Worm (Caenorhabditis elegans) whole organism, dauer: ENCODE measurements around the gene fbxb-14.
"Not testable (repeated sequence)": the region's sequence is repeated elsewhere in the genome, so short reads cannot be mapped to it uniquely, and the experiment has no call there.

ENCODE experiments used
- unc-62 ChIP-seq: sonication (generic microtip); optimal IDR thresholded peaks from 2 replicates; lab custom pipeline; 2017; ENCODE audit warnings: missing biosample characterization, missing genetic modification reagents, missing genetic modification characterization

Gene fbxb-14

ce11 chrII:593221-593620, 10.7 kb upstream of the fbxb-14 start, which contains the start of gene W08F4.1:
W08F4.1 (plus strand) TSS chrII:593521.
- TF ChIP-seq unc-62 (GFP tag; lab: Kevin White, UChicago), result not testable (repeated sequence)

DNA sequence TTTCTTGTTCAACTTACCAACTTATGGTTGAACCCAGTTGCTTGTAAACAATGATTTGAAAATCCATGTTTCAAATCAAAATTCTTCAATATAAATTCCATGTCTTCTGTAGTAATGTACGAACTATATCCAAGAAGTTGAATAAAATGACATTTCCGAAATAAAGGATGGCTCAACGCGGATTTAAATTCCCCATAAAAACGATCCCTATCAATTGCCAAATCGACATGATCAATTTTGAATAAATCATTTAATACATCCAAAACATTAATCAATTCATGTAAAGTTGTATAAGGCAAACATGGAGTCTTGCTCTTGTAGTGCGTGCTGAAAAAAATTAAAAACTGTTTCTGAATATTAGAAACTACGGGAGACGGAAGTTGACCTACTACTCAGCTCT, 8.6 kb upstream of the fbxb-14 start, which contains the start of gene W08F4.10:
Gene W08F4.10 (minus strand): TSS at position 101 of the 400 bp plus-strand sequence.
- no peak for TF ChIP-seq unc-62 (GFP tag; lab: Kevin White, UChicago)

DNA sequence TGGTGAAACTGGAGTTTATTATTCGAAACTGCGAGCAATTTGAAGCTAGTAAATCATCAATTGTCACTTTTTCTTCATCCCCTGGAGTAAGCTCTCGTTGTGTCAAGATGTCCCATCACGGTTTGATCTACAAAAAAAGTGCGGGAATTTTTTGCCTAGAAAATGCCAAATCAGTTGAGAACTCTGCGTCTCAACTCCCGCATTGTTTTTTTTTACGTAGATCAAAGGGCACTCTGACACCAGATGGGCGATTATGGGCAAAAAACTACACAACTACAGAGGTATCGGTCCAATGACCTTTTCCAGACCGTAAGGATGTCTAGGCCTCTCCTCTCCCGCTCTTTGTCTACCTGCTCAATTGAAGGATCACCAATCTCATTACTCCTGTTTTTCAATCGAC, 5.0 kb upstream of the fbxb-14 start, which contains the start of gene fbxb-34:
Gene fbxb-34 (plus strand): TSS at position 301 of the 400 bp plus-strand sequence.
- no peak for TF ChIP-seq unc-62 (GFP tag; lab: Kevin White, UChicago)

- TF ChIP-seq unc-62 (GFP tag; lab: Kevin White, UChicago), result no peak
Measured at ce11 chrII:584321-584848, 1.8 kb upstream of the fbxb-14 start, which contains the start of the genes W08F4.12 and W08F4.13. W08F4.12 (minus strand) TSS chrII:584421. W08F4.13 (plus strand) TSS chrII:584798.

- no peak for TF ChIP-seq unc-62 (GFP tag; lab: Kevin White, UChicago)
Measured at ce11 chrII:581983-582382, 566 bp downstream of the fbxb-14 start.

DNA sequence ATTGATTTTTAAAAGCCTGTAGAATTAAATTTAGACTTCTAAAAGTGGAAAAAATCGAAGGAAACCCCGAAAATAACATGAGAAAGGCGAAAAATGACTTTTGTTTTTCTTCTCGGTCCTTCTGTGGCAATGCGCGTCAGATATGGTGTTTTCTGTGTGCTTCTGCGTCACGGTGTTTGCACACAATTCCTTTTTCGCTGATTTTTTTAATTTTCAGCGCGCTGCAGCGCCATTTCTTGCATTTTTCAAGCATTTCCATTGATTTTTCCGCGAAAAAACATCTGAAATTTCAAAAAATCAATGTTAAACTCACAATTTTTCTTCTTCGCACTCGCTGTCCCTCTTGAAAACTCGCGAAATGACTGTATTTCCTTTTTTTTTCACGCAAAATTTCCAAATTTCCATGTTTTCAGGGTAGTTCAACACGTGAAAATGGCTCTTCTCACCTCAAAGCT, 2.3 kb downstream of the fbxb-14 start, which contains the start of the genes cdc-37 and W08F4.3:
Gene cdc-37 (minus strand): TSS at position 405 of the 455 bp plus-strand sequence.
Gene W08F4.3 (plus strand): TSS at position 414 of the 455 bp plus-strand sequence.
- TF ChIP-seq unc-62 (GFP tag; lab: Kevin White, UChicago), result no peak

DNA sequence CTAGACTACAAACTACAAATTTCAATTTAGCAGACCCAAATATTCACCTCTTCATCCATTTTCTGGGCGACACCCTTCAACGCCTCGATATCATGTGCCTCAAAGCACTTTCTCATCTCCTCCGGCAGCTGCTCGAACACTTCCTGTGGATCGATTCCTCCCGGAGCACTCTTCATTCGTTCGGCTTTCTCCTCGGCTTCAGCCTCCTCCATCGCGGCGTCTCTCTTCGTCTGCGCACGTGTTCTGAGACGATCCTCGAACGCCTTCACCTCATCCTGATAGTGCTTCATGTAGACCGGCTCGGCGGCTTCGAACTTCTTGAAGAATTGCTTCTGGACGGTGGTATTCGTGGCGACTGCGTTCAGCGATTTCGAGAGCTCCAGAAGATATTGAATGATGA, 3.7 kb downstream of the fbxb-14 start:
- no peak for TF ChIP-seq unc-62 (GFP tag; lab: Kevin White, UChicago)

DNA sequence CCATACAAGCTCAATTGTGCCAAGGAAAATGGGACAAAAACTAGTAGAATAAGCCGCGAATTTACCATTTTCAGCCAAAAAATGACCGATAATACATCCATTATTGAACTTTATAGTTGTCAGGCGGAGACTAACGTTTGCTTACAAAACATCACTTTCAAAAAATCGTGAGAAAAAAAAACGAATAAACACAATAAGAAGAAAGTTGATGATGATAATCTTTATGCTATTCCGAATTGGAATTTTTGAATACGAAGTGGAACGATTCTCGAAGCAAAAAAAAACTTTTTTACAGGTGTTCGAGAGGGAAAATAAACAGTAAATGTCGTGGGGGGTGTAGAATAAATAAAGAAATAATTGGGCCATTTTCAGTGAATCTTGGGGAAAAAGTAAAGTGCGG, 4.9 kb downstream of the fbxb-14 start, which contains the start of gene W08F4.7:
Gene W08F4.7 (minus strand): TSS at position 101 of the 400 bp plus-strand sequence.
- TF ChIP-seq unc-62 (GFP tag; lab: Kevin White, UChicago), result no peak

- TF ChIP-seq unc-62 (GFP tag; lab: Kevin White, UChicago), result no peak
Measured at ce11 chrII:574064-574463, 8.5 kb downstream of the fbxb-14 start.

DNA sequence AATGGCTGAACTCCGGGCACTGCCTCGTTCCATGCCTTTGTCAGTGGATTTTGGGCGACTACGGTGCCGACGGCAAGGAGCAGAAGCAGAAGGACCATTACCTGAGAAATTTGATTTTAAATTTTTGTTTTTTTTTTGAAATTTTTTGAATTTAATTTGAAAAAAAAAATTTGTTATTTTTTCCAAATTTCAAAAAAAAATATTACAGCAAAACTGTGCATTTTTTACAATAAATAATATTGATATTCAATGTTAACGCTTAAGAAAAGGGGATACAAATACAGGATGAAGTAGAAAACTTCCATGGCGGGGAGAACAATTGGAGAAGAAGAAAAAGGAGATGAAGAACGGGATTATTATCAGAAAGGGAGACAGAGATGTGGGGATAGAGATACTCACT, 10.5 kb downstream of the fbxb-14 start, which contains the start of gene mlt-8:
Gene mlt-8 (minus strand): TSS at position 101 of the 400 bp plus-strand sequence.
- no peak for TF ChIP-seq unc-62 (GFP tag; lab: Kevin White, UChicago)

- TF ChIP-seq unc-62 (GFP tag; lab: Kevin White, UChicago), result no peak
Measured at ce11 chrII:568776-569175, 13.8 kb downstream of the fbxb-14 start, which contains the start of gene W08F4.5. W08F4.5 (minus strand) TSS chrII:568876.

DNA sequence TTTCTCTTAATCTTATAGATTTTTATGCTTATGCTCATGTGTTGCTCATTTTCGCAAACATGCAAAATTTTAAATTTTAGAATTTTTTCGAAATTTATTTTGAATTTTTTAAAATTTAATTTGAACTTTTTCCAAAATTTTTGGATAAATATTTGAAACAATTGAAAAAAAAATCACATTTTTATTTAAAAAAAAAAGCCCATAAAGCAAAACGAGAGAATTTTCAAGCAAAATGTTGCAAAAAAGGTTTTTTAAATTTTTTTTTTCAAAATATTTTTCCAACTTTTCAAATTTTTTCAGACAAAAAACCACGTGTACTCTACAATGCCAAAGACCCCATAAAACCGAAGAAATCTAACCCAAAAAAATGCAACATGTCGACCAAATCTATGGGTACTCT, 26.4 kb downstream of the fbxb-14 start, which contains the start of the genes C09E8.1 and C09E8.6:
Gene C09E8.1 (plus strand): TSS at position 301 of the 400 bp plus-strand sequence.
Gene C09E8.6 (plus strand): TSS at position 313 of the 400 bp plus-strand sequence.
- no peak for TF ChIP-seq unc-62 (GFP tag; lab: Kevin White, UChicago)

DNA sequence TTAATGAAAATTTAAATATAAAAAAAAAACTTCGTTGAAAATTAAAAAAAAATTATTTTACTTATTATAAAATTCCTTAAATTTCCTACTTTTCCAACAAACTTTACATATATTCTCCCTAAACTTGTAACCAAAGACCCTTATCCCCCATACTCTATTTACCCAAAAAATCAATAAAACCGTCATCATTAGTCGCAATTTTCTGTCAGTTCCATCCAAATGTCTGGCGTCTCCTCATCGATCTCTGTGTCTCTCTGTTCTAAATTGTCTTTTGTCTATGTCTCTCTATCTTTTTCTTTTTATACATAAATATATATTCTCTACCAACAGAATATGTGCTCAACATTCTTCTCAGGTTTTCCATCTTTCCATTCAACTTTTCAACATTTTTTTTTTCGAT, 27.2 kb downstream of the fbxb-14 start:
- TF ChIP-seq unc-62 (GFP tag; lab: Kevin White, UChicago), result no peak

DNA sequence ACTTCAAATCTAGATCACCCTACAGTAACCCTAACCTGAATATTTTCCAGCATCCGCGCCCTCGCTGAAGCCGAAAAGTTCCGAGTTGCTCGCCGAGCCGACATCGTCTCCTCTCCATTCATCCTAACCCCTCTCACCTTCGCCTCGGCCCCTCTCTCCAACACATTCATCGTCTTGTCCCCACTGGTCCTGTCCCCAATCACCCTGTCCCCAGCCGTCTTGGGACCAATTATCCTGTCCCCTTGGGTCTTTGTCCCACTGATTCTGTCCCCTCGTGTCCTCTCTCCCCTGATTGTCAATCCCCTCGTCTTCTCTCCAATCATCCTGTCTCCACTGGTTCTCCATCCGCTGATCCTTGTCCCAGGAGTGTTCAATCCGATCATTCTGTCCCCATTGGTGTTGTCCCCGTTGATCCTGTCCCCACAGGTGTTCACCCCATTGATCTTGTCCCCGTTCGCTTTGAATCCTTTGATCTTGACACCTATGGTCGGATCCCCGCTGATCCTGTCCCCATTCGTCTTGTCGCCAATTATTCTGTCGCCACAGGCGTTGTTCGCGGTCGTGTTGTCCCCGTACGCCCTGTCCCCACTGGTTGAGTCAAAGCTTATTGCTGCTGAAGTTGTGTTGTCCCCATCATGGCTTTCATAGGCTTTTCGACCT, 31.2 kb downstream of the fbxb-14 start, which contains the start of gene lips-7:
Gene lips-7 (plus strand): TSS at position 610 of the 660 bp plus-strand sequence.
- no peak for TF ChIP-seq unc-62 (GFP tag; lab: Kevin White, UChicago)

- TF ChIP-seq unc-62 (GFP tag; lab: Kevin White, UChicago), result no peak
Measured at ce11 chrII:549501-549900, 33.0 kb downstream of the fbxb-14 start.

DNA sequence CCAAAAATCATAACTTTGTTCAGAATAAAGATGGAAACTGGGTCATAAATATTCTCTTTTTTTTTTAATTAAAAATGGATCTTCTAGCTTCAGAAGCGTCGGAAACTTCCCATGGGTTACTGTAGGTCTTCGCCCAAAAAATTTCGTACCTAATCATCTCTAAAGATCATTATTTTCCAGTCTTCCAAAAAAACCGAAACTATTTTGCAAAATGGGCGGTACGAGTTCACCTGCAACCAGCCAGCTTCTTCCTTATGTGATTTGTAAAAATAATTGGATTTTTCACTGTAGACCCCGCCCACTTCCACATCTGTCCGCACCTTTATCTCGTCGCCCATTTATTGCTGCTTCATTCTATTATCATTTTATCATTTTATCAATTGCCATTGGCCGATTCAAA, 36.1 kb downstream of the fbxb-14 start, which contains the start of gene mlt-10:
Gene mlt-10 (plus strand): TSS at position 301 of the 400 bp plus-strand sequence.
- no peak for TF ChIP-seq unc-62 (GFP tag; lab: Kevin White, UChicago)
